Fruit fly (Drosophila melanogaster): ENCODE data around the gene X11Lbeta.

The X11Lbeta gene

DNA sequence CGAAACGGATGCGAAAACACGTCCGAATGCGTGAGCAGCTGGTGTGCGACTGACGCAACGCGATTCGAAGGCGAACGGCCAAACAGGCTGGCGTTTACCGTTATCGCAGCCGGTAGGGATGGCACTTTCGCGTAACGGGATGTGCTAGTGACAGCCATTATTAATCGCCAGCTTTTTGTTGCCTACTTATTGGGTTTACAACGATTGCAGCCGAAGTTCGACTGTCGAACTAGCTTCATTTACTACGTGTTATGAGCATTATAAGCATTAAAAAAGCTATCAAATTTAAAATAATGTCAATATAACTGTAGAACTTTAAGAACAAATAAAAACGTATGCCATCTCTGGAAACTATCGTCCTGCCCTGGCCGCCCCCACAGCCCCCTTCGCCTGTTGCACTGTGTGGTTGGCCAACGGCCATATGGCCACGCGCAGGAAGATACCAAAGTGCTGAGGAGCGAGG is 130.1 kb downstream of the X11Lbeta start, which contains the start of gene Rph (continued):
- TF ChIP-seq BEAF-32 (GFP tag; optimal IDR thresholded peaks at IDR 0.05) (peak; percentile 64), CG12942 (GFP tag; optimal IDR thresholded peaks at IDR 0.05) (no peak), CG13123 (GFP tag; optimal IDR thresholded peaks at IDR 0.05) (no peak), TFAM (GFP tag; optimal IDR thresholded peaks at IDR 0.05) (no peak), CG3847 (GFP tag; IDR thresholded peaks at IDR 0.05) (peak; percentile 30; the same call in 1 of the 2 replicates), tin (GFP tag; optimal IDR thresholded peaks at IDR 0.05) (no peak), CG4424 (GFP tag; optimal IDR thresholded peaks at IDR 0.05) (no peak), sr (GFP tag; IDR thresholded peaks at IDR 0.05) (no peak), yki (optimal IDR thresholded peaks at IDR 0.05) (no peak), Myb (GFP tag; optimal IDR thresholded peaks at IDR 0.05) (peak; percentile 21), usp (GFP tag; optimal IDR thresholded peaks at IDR 0.05) (no peak), lov (optimal IDR thresholded peaks at IDR 0.05) (no peak), lov (GFP tag; IDR thresholded peaks at IDR 0.05) (no peak), zen (tag; optimal IDR thresholded peaks at IDR 0.05) (no peak), Stat92E (GFP tag; optimal IDR thresholded peaks at IDR 0.05) (no peak), cwo (GFP tag; optimal IDR thresholded peaks at IDR 0.05) (peak; percentile 27), CG2678 (tag; optimal IDR thresholded peaks at IDR 0.05) (peak; percentile 29), CG9817 (tag; optimal IDR thresholded peaks at IDR 0.05) (no peak), H15 (GFP tag; IDR thresholded peaks at IDR 0.05) (no peak), Lhr (GFP tag; optimal IDR thresholded peaks at IDR 0.05) (no peak), Hr3 (GFP tag; optimal IDR thresholded peaks at IDR 0.05) (no peak), CG17568 (GFP tag; optimal IDR thresholded peaks at IDR 0.05) (no peak), CG1024 (GFP tag; IDR thresholded peaks at IDR 0.05) (no peak), C15 (GFP tag; IDR thresholded peaks at IDR 0.05) (no peak), ems (GFP tag; optimal IDR thresholded peaks at IDR 0.05) (no peak), CG13775 (GFP tag; optimal IDR thresholded peaks at IDR 0.05) (no peak), CG17612 (GFP tag; IDR thresholded peaks at IDR 0.05) (no peak), CG10979 (tag; optimal IDR thresholded peaks at IDR 0.05) (no peak), CG17361 (GFP tag; IDR thresholded peaks at IDR 0.05) (no peak), eyg (GFP tag; optimal IDR thresholded peaks at IDR 0.05) (no peak), Kr (GFP tag; optimal IDR thresholded peaks at IDR 0.05) (no peak), CG10462 (GFP tag; optimal IDR thresholded peaks at IDR 0.05) (no peak), ro (GFP tag; IDR thresholded peaks at IDR 0.05) (no peak), hkb (optimal IDR thresholded peaks at IDR 0.05) (no peak), hkb (GFP tag; IDR thresholded peaks at IDR 0.05) (no peak), pb (GFP tag; optimal IDR thresholded peaks at IDR 0.05) (no peak), CG31388 (GFP tag; optimal IDR thresholded peaks at IDR 0.05) (no peak), ewg (GFP tag; optimal IDR thresholded peaks at IDR 0.05) (peak; percentile 42), pita (GFP tag; optimal IDR thresholded peaks at IDR 0.05) (no peak), Rfx (GFP tag; IDR thresholded peaks at IDR 0.05) (0 out of 2 replicates have a peak, but pooled peaks have one; percentile 17), CG6689 (GFP tag; IDR thresholded peaks at IDR 0.05) (0 out of 2 replicates have a peak, but pooled peaks have one; percentile 18), CG10654 (GFP tag; optimal IDR thresholded peaks at IDR 0.05) (no peak), E2f2 (GFP tag; IDR thresholded peaks at IDR 0.05) (no peak), btn (GFP tag; optimal IDR thresholded peaks at IDR 0.05) (no peak), ham (GFP tag; IDR thresholded peaks at IDR 0.05) (no peak), cad (GFP tag; optimal IDR thresholded peaks at IDR 0.05) (no peak), CG11456 (GFP tag; IDR thresholded peaks at IDR 0.05) (no peak), fd102C (GFP tag; optimal IDR thresholded peaks at IDR 0.05) (no peak), CG17912 (GFP tag; optimal IDR thresholded peaks at IDR 0.05) (no peak), nmo (GFP tag; optimal IDR thresholded peaks at IDR 0.05) (no peak), pan (optimal IDR thresholded peaks at IDR 0.05) (no peak), pan (GFP tag; optimal IDR thresholded peaks at IDR 0.05 in 1 of 2, IDR thresholded peaks at IDR 0.05 in 1 of 2) (no peak), CG10209 (GFP tag; optimal IDR thresholded peaks at IDR 0.05) (peak; percentile 13)
